Worm (Caenorhabditis elegans): ENCODE measurements around the gene str-116.

- TF ChIP-seq attf-3 (GFP tag; conservative IDR thresholded peaks at IDR 0.05) (no peak), pha-4 (tag; optimal IDR thresholded peaks at IDR 0.05) (no peak), madf-6 (GFP tag; IDR thresholded peaks at IDR 0.05) (no peak), zfh-2 (GFP tag; conservative IDR thresholded peaks at IDR 0.05) (no peak), nfyb-1 (GFP tag; IDR thresholded peaks at IDR 0.05) (no peak), B0261.1 (tag; optimal IDR thresholded peaks at IDR 0.05) (no peak), nhr-120 (GFP tag; IDR thresholded peaks at IDR 0.05) (no peak), F10E7.11 (tag; optimal IDR thresholded peaks at IDR 0.05) (no peak), ama-1 (optimal IDR thresholded peaks at IDR 0.05) (no peak), ama-1 (GFP tag; optimal IDR thresholded peaks at IDR 0.05) (no peak), C06A6.2 (GFP tag; conservative IDR thresholded peaks at IDR 0.05) (no peak), somi-1 (GFP tag; optimal IDR thresholded peaks at IDR 0.05) (no peak)
Measured at ce11 chrV:11260622-11261021, 6.2 kb upstream of the str-116 start, which contains the start of gene F07B10.7.
